Worm (Caenorhabditis elegans): Measurements from ENCODE around the gene K09E2.2.
A peak's percentile ranks its signal among the peaks of the same experiment; 100 is the strongest.

DNA sequence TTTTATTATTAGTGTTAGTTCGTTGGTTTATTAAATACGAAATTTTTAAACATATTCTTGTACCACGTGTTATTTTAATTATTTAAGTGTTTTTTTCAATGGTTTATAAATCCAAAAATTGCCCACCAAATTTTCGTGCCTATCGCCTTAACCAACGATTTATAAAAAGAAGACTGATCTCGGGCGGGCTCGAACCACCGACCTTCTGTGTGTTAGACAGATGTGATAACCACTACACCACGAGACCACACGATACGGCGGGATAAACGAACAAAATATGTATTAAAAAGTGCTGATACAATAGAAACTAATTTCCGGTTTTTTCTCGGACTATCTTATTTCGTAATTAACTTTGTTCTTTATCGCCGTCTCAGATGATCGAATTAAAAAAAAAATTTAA, 22.3 kb upstream of the K09E2.2 start:
- TF ChIP-seq tbx-11 (GFP tag; IDR thresholded peaks at IDR 0.05): no peak
- peak; percentile 77 for TF ChIP-seq pes-1 (GFP tag; IDR thresholded peaks at IDR 0.05)
- TF ChIP-seq hmbx-1 (tag; optimal IDR thresholded peaks at IDR 0.05): no peak
